Fruit fly (Drosophila melanogaster) whole organism, wandering third instar larva: Measurements from ENCODE around the gene Hasp.

Experiments
- Abd-B ChIP-seq: fragments of >200 bp; optimal IDR thresholded peaks from 2 replicates; lab custom pipeline; 2017; ENCODE audit warnings: missing biosample characterization, missing genetic modification characterization
- CG32264 ChIP-seq: fragments of 200-800 bp; sonication (Bioruptor generic); optimal IDR thresholded peaks from 2 replicates; lab custom pipeline; 2016; ENCODE audit warnings: missing biosample characterization, missing genetic modification characterization
- CG9705 ChIP-seq: fragments of 200-800 bp; sonication (Bioruptor generic); optimal IDR thresholded peaks from 2 replicates; lab custom pipeline; 2018; ENCODE audit warnings: missing biosample characterization, mild to moderate bottlenecking, missing genetic modification characterization
- CrebA ChIP-seq: fragments of 200-800 bp; sonication (Bioruptor generic); optimal IDR thresholded peaks from 2 replicates; lab custom pipeline; 2016; ENCODE audit warnings: missing biosample characterization, mild to moderate bottlenecking, missing genetic modification characterization, borderline replicate concordance
- Dif ChIP-seq: fragments of 200-275, 200-300 bp; sonication (Bioruptor generic); optimal IDR thresholded peaks from 2 replicates; lab custom pipeline; 2018; ENCODE audit warnings: missing biosample characterization, missing genetic modification characterization; ENCODE audit not compliant: partially characterized antibody
- GATAd ChIP-seq: sonication (Bioruptor generic); optimal IDR thresholded peaks from 2 replicates; lab custom pipeline; 2016; ENCODE audit warnings: missing biosample characterization, missing genetic modification characterization
- HLH106 ChIP-seq: fragments of 200-800 bp; optimal IDR thresholded peaks from 3 replicates; lab custom pipeline; 2019; ENCODE audit warnings: missing biosample characterization, mild to moderate bottlenecking, missing genetic modification characterization, moderate library complexity
- Hnf4 ChIP-seq: fragments of 200-800 bp; sonication (Bioruptor generic); optimal IDR thresholded peaks from 2 replicates; lab custom pipeline; 2016; ENCODE audit warnings: missing biosample characterization, mild to moderate bottlenecking, missing genetic modification characterization
- Hr83 ChIP-seq: fragments of 200-300 bp; sonication (Bioruptor generic); optimal IDR thresholded peaks from 2 replicates; lab custom pipeline; 2016; ENCODE audit warnings: missing biosample characterization, mild to moderate bottlenecking, missing genetic modification characterization, moderate library complexity; ENCODE audit not compliant: poor library complexity, severe bottlenecking
- Jra ChIP-seq: sonication (Bioruptor generic); optimal IDR thresholded peaks from 2 replicates; lab custom pipeline; 2016; ENCODE audit warnings: missing biosample characterization, missing genetic modification characterization
- Mio ChIP-seq: sonication (Bioruptor generic); optimal IDR thresholded peaks from 2 replicates; lab custom pipeline; 2016; ENCODE audit warnings: missing biosample characterization, missing genetic modification characterization
- Myc ChIP-seq: fragments of >200 bp; optimal IDR thresholded peaks from 2 replicates; lab custom pipeline; 2017
- N ChIP-seq: fragments of >200 bp; optimal IDR thresholded peaks from 2 replicates; lab custom pipeline; 2018; ENCODE audit warnings: missing biosample characterization, missing external identifiers, missing genetic modification characterization
- OdsH ChIP-seq: fragments of 200-800 bp; sonication (Bioruptor generic); optimal IDR thresholded peaks from 2 replicates; lab custom pipeline; 2016; ENCODE audit warnings: missing biosample characterization, mild to moderate bottlenecking, missing genetic modification characterization
- Rel ChIP-seq, 2 experiments: fragments of 200-800 bp; sonication (Bioruptor generic) in 1 of 2; optimal IDR thresholded peaks; 2 replicates in 1 of 2; 3 replicates in 1 of 2; lab custom pipeline; 2016 to 2019; ENCODE audit warnings: mild to moderate bottlenecking in 2 of 2, missing biosample characterization in 2 of 2, missing genetic modification characterization in 2 of 2, moderate library complexity in 1 of 2
- Sp1 ChIP-seq: fragments of 200-800 bp; sonication (Bioruptor generic); optimal IDR thresholded peaks from 3 replicates; lab custom pipeline; 2019; ENCODE audit warnings: missing biosample characterization, mild to moderate bottlenecking, missing genetic modification characterization, moderate library complexity
- Vsx2 ChIP-seq: fragments of 200-300, 225-300 bp; sonication (Bioruptor generic); optimal IDR thresholded peaks from 2 replicates; lab custom pipeline; 2018; ENCODE audit warnings: missing biosample characterization, missing genetic modification characterization; ENCODE audit not compliant: partially characterized antibody
- dl ChIP-seq, 2 experiments: fragments of 175-275, 200-275 bp in 1 of 2; fragments of 200-275 bp in 1 of 2; sonication (Bioruptor generic); optimal IDR thresholded peaks; lab custom pipeline; 2018; ENCODE audit warnings: mild to moderate bottlenecking in 2 of 2, missing biosample characterization in 2 of 2, missing genetic modification characterization in 2 of 2, moderate library complexity in 2 of 2; ENCODE audit not compliant: partially characterized antibody in 2 of 2, insufficient read depth in 1 of 2
- dmrt93B ChIP-seq: fragments of 200-800 bp; sonication (Bioruptor generic); optimal IDR thresholded peaks from 2 replicates; lab custom pipeline; 2018; ENCODE audit warnings: missing biosample characterization, mild to moderate bottlenecking, missing genetic modification characterization
- ey ChIP-seq: fragments of 200-800 bp; sonication (Bioruptor generic); optimal IDR thresholded peaks from 2 replicates; lab custom pipeline; 2016; ENCODE audit warnings: missing biosample characterization, missing genetic modification characterization
- foxo ChIP-seq, 2 experiments: fragments of 200-800 bp; sonication (Bioruptor generic); optimal IDR thresholded peaks; 2 replicates in 1 of 2; 3 replicates in 1 of 2; lab custom pipeline; 2016 to 2017; ENCODE audit warnings: missing biosample characterization in 2 of 2, missing genetic modification characterization in 2 of 2
- fru ChIP-seq: fragments of 200-800 bp; sonication (Bioruptor generic); optimal IDR thresholded peaks from 3 replicates; lab custom pipeline; 2016; ENCODE audit warnings: missing biosample characterization, mild to moderate bottlenecking, missing genetic modification characterization
- h ChIP-seq: fragments of 200-800 bp; sonication (Bioruptor generic); optimal IDR thresholded peaks from 3 replicates; lab custom pipeline; 2016; ENCODE audit warnings: missing biosample characterization, mild to moderate bottlenecking, missing genetic modification characterization
- jim ChIP-seq: fragments of 175-275, 200-325 bp; sonication (Bioruptor generic); optimal IDR thresholded peaks from 2 replicates; lab custom pipeline; 2016; ENCODE audit warnings: missing biosample characterization, mild to moderate bottlenecking, missing genetic modification characterization
- lola ChIP-seq: fragments of >200 bp; optimal IDR thresholded peaks from 2 replicates; lab custom pipeline; 2017; ENCODE audit warnings: missing biosample characterization, missing genetic modification characterization
- pan ChIP-seq: fragments of >200 bp; optimal IDR thresholded peaks from 2 replicates; lab custom pipeline; 2017
- rgr ChIP-seq: fragments of 200-800 bp; sonication (Bioruptor generic); optimal IDR thresholded peaks from 3 replicates; lab custom pipeline; 2016; ENCODE audit warnings: missing biosample characterization, mild to moderate bottlenecking, missing genetic modification characterization
- sage ChIP-seq: fragments of 200-800 bp; sonication (Bioruptor generic); optimal IDR thresholded peaks from 2 replicates; lab custom pipeline; 2016; ENCODE audit warnings: missing biosample characterization, mild to moderate bottlenecking, missing genetic modification characterization
- sv ChIP-seq: fragments of 200-800 bp; sonication (Bioruptor generic); optimal IDR thresholded peaks from 3 replicates; lab custom pipeline; 2016; ENCODE audit warnings: missing biosample characterization, missing genetic modification characterization
- tai ChIP-seq: sonication (Bioruptor generic); optimal IDR thresholded peaks from 2 replicates; lab custom pipeline; 2016; ENCODE audit warnings: missing biosample characterization, missing genetic modification characterization
- usp ChIP-seq: fragments of >200 bp; optimal IDR thresholded peaks from 2 replicates; lab custom pipeline; 2017; ENCODE audit warnings: missing biosample characterization, missing genetic modification characterization
- woc ChIP-seq: sonication (Bioruptor generic); optimal IDR thresholded peaks from 2 replicates; lab custom pipeline; 2016; ENCODE audit warnings: missing biosample characterization, mild to moderate bottlenecking, missing genetic modification characterization

Hasp gene

DNA sequence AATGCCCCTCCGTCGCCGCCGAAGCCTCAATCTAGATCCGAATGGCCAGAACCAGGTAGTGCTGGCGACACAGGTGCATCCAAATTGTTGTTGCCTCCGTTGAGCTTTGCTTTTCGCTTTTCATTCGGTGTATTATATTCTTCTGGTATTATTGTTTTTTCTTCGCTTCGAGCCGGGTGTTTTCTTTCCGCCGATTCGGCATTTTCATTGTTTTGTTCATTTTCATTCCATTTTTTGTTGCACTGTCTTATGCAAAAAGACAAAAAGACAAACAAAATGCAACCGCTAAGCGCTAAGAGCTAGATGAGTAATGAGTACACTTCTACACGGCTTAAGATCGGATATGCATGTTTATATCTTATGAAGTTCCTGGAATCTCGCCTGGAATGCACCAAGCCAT, 44.7 kb downstream of the Hasp start:
- TF ChIP-seq Jra (GFP tag; lab: Kevin White, UChicago): no peak
- no peak for TF ChIP-seq h (GFP tag; lab: Kevin White, UChicago)
- no peak for TF ChIP-seq Hr83 (GFP tag; lab: Kevin White, UChicago)
- no peak for TF ChIP-seq woc (GFP tag; lab: Kevin White, UChicago)
- TF ChIP-seq, all 38 proteins: peak for 0

dm6 chr2L:19469751-19470150, 47.3 kb downstream of the Hasp start:
- no peak for TF ChIP-seq GATAd (GFP tag; lab: Kevin White, UChicago)
- no peak for TF ChIP-seq sv (GFP tag; lab: Kevin White, UChicago)
- TF ChIP-seq Jra (GFP tag; lab: Kevin White, UChicago): no peak
- no peak for TF ChIP-seq Sp1 (GFP tag; lab: Kevin White, UChicago)
- no peak for TF ChIP-seq Mio (GFP tag; lab: Kevin White, UChicago)
- no peak for TF ChIP-seq woc (GFP tag; lab: Kevin White, UChicago)
- no peak for TF ChIP-seq N (GFP tag; lab: Kevin White, UChicago)

DNA sequence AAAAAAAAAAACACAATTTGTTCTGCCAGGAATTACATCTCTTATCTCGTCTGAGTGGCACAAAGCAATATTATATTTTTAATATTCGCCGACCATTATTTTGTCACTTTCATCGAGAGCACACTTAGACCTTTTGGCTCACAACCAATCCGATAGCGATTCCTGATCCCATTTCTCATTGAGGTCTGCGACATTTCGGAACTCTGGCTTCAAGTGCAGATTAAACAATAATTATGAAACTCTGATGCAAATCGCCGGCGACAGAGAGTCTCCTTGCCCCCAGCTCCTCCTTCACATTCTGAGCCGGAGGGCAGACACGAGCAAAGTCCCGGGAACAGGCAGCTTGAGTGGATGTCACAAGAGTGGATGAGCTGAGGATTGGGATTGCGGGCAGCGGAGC, 47.9 kb downstream of the Hasp start:
- TF ChIP-seq sage: no peak
- no peak for TF ChIP-seq Mio (GFP tag; lab: Kevin White, UChicago)
- no peak for TF ChIP-seq OdsH
- no peak for TF ChIP-seq Rel (GFP tag; optimal IDR thresholded peaks at IDR 0.05; lab: Kevin White, UChicago)
- TF ChIP-seq Rel (tag; optimal IDR thresholded peaks at IDR 0.05; lab: Kevin White, UChicago): no peak
- no peak for TF ChIP-seq GATAd (GFP tag; lab: Kevin White, UChicago)
- no peak for TF ChIP-seq h (GFP tag; lab: Kevin White, UChicago)
- TF ChIP-seq ey (GFP tag; lab: Kevin White, UChicago): no peak
- TF ChIP-seq Sp1 (GFP tag; lab: Kevin White, UChicago): no peak
- TF ChIP-seq CG9705 (GFP tag; lab: Kevin White, UChicago): no peak
- TF ChIP-seq Abd-B (GFP tag; lab: Kevin White, UChicago): no peak
- no peak for TF ChIP-seq dmrt93B (GFP tag; lab: Kevin White, UChicago)
- no peak for TF ChIP-seq Hnf4 (GFP tag; lab: Kevin White, UChicago)
- TF ChIP-seq lola (GFP tag; lab: Kevin White, UChicago): no peak
- TF ChIP-seq CrebA (GFP tag; lab: Kevin White, UChicago): no peak
- no peak for TF ChIP-seq Dif
- TF ChIP-seq fru (GFP tag; lab: Kevin White, UChicago): no peak
- TF ChIP-seq Myc (lab: Kevin White, UChicago): no peak
- no peak for TF ChIP-seq woc (GFP tag; lab: Kevin White, UChicago)
- TF ChIP-seq Jra (GFP tag; lab: Kevin White, UChicago): no peak

dm6 chr2L:19463824-19464317, 53.1 kb downstream of the Hasp start, which contains the start of gene tj:
TSS of gene tj (plus strand) at chr2L:19464267.
- no peak for TF ChIP-seq foxo (GFP tag; optimal IDR thresholded peaks at IDR 0.05; lab: Kevin White, UChicago)
- TF ChIP-seq usp (GFP tag; lab: Kevin White, UChicago): no peak
- no peak for TF ChIP-seq lola (GFP tag; lab: Kevin White, UChicago)
- no peak for TF ChIP-seq dl (GFP tag; optimal IDR thresholded peaks at IDR 0.05; lab: Kevin White, UChicago; ENCODE audit: insufficient read depth in 1 of 2, partially characterized antibody in 2 of 2)
- no peak for TF ChIP-seq CG32264 (GFP tag; lab: Kevin White, UChicago)
- TF ChIP-seq pan (lab: Kevin White, UChicago): no peak
- no peak for TF ChIP-seq Hr83 (GFP tag; lab: Kevin White, UChicago)
- no peak for TF ChIP-seq tai (GFP tag; lab: Kevin White, UChicago)
- no peak for TF ChIP-seq Hnf4 (GFP tag; lab: Kevin White, UChicago)
- no peak for TF ChIP-seq dmrt93B (GFP tag; lab: Kevin White, UChicago)
- TF ChIP-seq Rel (GFP tag; optimal IDR thresholded peaks at IDR 0.05; lab: Kevin White, UChicago): no peak
- no peak for TF ChIP-seq Rel (tag; optimal IDR thresholded peaks at IDR 0.05; lab: Kevin White, UChicago)
- TF ChIP-seq OdsH: no peak

DNA sequence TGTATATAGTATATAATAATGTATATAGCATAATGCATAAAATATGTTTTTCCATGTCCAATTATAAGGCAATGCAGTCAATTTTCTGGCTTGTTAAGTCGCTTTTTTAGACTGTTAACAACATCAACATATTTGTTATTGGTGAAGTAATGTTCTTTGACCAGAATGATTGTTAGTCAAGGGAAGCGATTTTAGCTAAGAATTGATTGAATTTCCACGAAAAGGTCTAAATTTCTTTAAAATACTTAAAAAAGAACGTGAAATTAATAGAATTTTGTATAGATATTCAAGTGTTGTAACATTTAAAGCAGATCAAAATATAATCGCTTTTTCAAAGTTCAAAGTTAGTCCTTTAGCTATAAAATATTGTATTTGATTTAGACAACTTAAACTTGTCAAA, 53.6 kb downstream of the Hasp start:
- no peak for TF ChIP-seq Vsx2
- TF ChIP-seq HLH106 (tag; lab: Kevin White, UChicago): no peak
- TF ChIP-seq Sp1 (GFP tag; lab: Kevin White, UChicago): no peak
- no peak for TF ChIP-seq usp (GFP tag; lab: Kevin White, UChicago)
- TF ChIP-seq Rel (GFP tag; optimal IDR thresholded peaks at IDR 0.05; lab: Kevin White, UChicago): no peak
- no peak for TF ChIP-seq Rel (tag; optimal IDR thresholded peaks at IDR 0.05; lab: Kevin White, UChicago)
- TF ChIP-seq lola (GFP tag; lab: Kevin White, UChicago): no peak
- no peak for TF ChIP-seq jim
- no peak for TF ChIP-seq Hnf4 (GFP tag; lab: Kevin White, UChicago)
- TF ChIP-seq Myc (lab: Kevin White, UChicago): no peak
- TF ChIP-seq rgr (GFP tag; lab: Kevin White, UChicago): no peak
- no peak for TF ChIP-seq h (GFP tag; lab: Kevin White, UChicago)
- TF ChIP-seq OdsH: no peak
- TF ChIP-seq, all 38 proteins: peak for 0
